Fruit fly (Drosophila melanogaster) whole organism, embryonic: ENCODE measurements around the gene Ugt49B2.

Source experiments
- Asciz ChIP-seq: fragments of 200-800 bp; sonication (Bioruptor generic); optimal IDR thresholded peaks from 2 replicates; lab custom pipeline; 2017; ENCODE audit warnings: missing biosample characterization, mild to moderate bottlenecking, missing genetic modification characterization, missing genetic modification reagents
- Atf3 ChIP-seq: fragments of 200-800 bp; sonication (Bioruptor generic); optimal IDR thresholded peaks from 3 replicates; lab custom pipeline; 2016; ENCODE audit warnings: missing biosample characterization, missing genetic modification characterization
- Bdp1 ChIP-seq: fragments of 200-800 bp; sonication (Bioruptor generic); optimal IDR thresholded peaks from 3 replicates; lab custom pipeline; 2016; ENCODE audit warnings: missing biosample characterization, missing genetic modification characterization
- CG10147 ChIP-seq: fragments of 200-800 bp; sonication (Bioruptor generic); optimal IDR thresholded peaks from 2 replicates; lab custom pipeline; 2019; ENCODE audit warnings: missing biosample characterization, mild to moderate bottlenecking, missing genetic modification characterization, moderate library complexity
- CG10462 ChIP-seq: fragments of 200-800 bp; sonication (Bioruptor generic); optimal IDR thresholded peaks from 2 replicates; lab custom pipeline; 2016; ENCODE audit warnings: missing biosample characterization, missing genetic modification characterization
- CG11504 ChIP-seq: fragments of 200-800 bp; sonication (Bioruptor generic); optimal IDR thresholded peaks from 3 replicates; lab custom pipeline; 2019; ENCODE audit warnings: missing biosample characterization, mild to moderate bottlenecking, missing genetic modification characterization, moderate library complexity
- CG11560 ChIP-seq: fragments of 200-800 bp; sonication (Bioruptor generic); IDR thresholded peaks from 3 replicates; pipeline ENCODE4 v1.3.6; 2022; ENCODE audit warnings: missing biosample characterization, missing genetic modification characterization
- CG12299 ChIP-seq: fragments of 200-800 bp; sonication (Bioruptor generic); optimal IDR thresholded peaks from 2 replicates; lab custom pipeline; 2018; ENCODE audit warnings: missing biosample characterization, mild to moderate bottlenecking, missing genetic modification characterization
- CG12769 ChIP-seq: fragments of 200-800 bp; sonication (Bioruptor generic); optimal IDR thresholded peaks from 2 replicates; lab custom pipeline; 2019; ENCODE audit warnings: missing biosample characterization, mild to moderate bottlenecking, missing genetic modification characterization, moderate library complexity
- CG15479 ChIP-seq: fragments of 200-800 bp; sonication (Bioruptor generic); optimal IDR thresholded peaks from 3 replicates; lab custom pipeline; 2019; ENCODE audit warnings: missing biosample characterization, mild to moderate bottlenecking, missing genetic modification characterization, moderate library complexity
- CG16779 ChIP-seq: fragments of 200-800 bp; sonication (Bioruptor generic); IDR thresholded peaks from 2 replicates; pipeline ENCODE4 v1.3.6; 2022; ENCODE audit warnings: missing biosample characterization, missing genetic modification characterization
- CG18599 ChIP-seq: fragments of 200-800 bp; sonication (Bioruptor generic); optimal IDR thresholded peaks from 3 replicates; lab custom pipeline; 2017; ENCODE audit warnings: missing biosample characterization, missing genetic modification characterization, mild to moderate bottlenecking, moderate library complexity, missing genetic modification reagents
- CG2199 ChIP-seq: fragments of 200-800 bp; sonication (Bioruptor generic); IDR thresholded peaks from 3 replicates; pipeline ENCODE4 v1.3.6; 2022; ENCODE audit warnings: missing biosample characterization, missing genetic modification characterization
- CG2875 ChIP-seq: fragments of 200-800 bp; sonication (Bioruptor generic); optimal IDR thresholded peaks from 2 replicates; lab custom pipeline; 2017; ENCODE audit warnings: missing biosample characterization, mild to moderate bottlenecking, missing genetic modification characterization, missing genetic modification reagents
- CG30403 ChIP-seq: fragments of 200-800 bp; sonication (Bioruptor generic); optimal IDR thresholded peaks from 3 replicates; lab custom pipeline; 2016; ENCODE audit warnings: missing biosample characterization, missing genetic modification characterization
- CG3065 ChIP-seq: fragments of 200-800 bp; sonication (Bioruptor generic); optimal IDR thresholded peaks from 2 replicates; lab custom pipeline; 2016; ENCODE audit warnings: missing biosample characterization, missing genetic modification characterization
- CG3281 ChIP-seq: fragments of 200-800 bp; sonication (Bioruptor generic); optimal IDR thresholded peaks from 3 replicates; lab custom pipeline; 2017; ENCODE audit warnings: missing biosample characterization, mild to moderate bottlenecking, missing genetic modification characterization
- CG3726 ChIP-seq: fragments of 200-800 bp; sonication (Bioruptor generic); IDR thresholded peaks from 3 replicates; pipeline ENCODE4, ENCODE4 v1.3.6; 2022; ENCODE audit warnings: missing biosample characterization, missing genetic modification characterization
- CG4360 ChIP-seq: fragments of 200-800 bp; sonication (Bioruptor generic); IDR thresholded peaks from 2 replicates; pipeline ENCODE4 v1.3.6; 2022; ENCODE audit warnings: missing biosample characterization, missing genetic modification characterization
- CG4424 ChIP-seq: fragments of 200-800 bp; sonication (Bioruptor generic); optimal IDR thresholded peaks from 3 replicates; lab custom pipeline; 2016; ENCODE audit warnings: missing biosample characterization, missing genetic modification characterization
- CG5245 ChIP-seq: fragments of 200-800 bp; sonication (Bioruptor generic); optimal IDR thresholded peaks from 3 replicates; lab custom pipeline; 2016; ENCODE audit warnings: missing biosample characterization, missing genetic modification characterization
- CG7987 ChIP-seq: fragments of 200-800 bp; sonication (Bioruptor generic); optimal IDR thresholded peaks from 2 replicates; lab custom pipeline; 2018; ENCODE audit warnings: missing biosample characterization, mild to moderate bottlenecking, missing genetic modification characterization, moderate library complexity
- CG8388 ChIP-seq: fragments of 200-800 bp; sonication (Bioruptor generic); optimal IDR thresholded peaks from 2 replicates; lab custom pipeline; 2019; ENCODE audit warnings: missing biosample characterization, mild to moderate bottlenecking, missing genetic modification characterization, moderate library complexity
- CG8924 ChIP-seq: fragments of 200-800 bp; optimal IDR thresholded peaks from 3 replicates; lab custom pipeline; 2019; ENCODE audit warnings: missing biosample characterization, mild to moderate bottlenecking, missing genetic modification characterization, moderate library complexity
- CrebB ChIP-seq: fragments of 200-800 bp; sonication (Bioruptor generic); optimal IDR thresholded peaks from 3 replicates; lab custom pipeline; 2018; ENCODE audit warnings: missing biosample characterization, mild to moderate bottlenecking, missing genetic modification characterization
- D19A ChIP-seq: fragments of 200-800 bp; optimal IDR thresholded peaks from 3 replicates; lab custom pipeline; 2019; ENCODE audit warnings: missing biosample characterization, mild to moderate bottlenecking, missing genetic modification characterization, moderate library complexity
- Doc3 ChIP-seq: fragments of 200-800 bp; sonication (Bioruptor generic); IDR thresholded peaks from 3 replicates; pipeline ENCODE4 v1.3.6; 2022; ENCODE audit warnings: missing biosample characterization, missing genetic modification characterization; ENCODE audit not compliant: partially characterized antibody
- ERR ChIP-seq: fragments of 200-800 bp; sonication (Bioruptor generic); optimal IDR thresholded peaks from 2 replicates; lab custom pipeline; 2016; ENCODE audit warnings: missing biosample characterization, missing genetic modification characterization
- HHEX ChIP-seq: fragments of 200-800 bp; sonication (Bioruptor generic); optimal IDR thresholded peaks from 3 replicates; lab custom pipeline; 2017; ENCODE audit warnings: missing biosample characterization, mild to moderate bottlenecking, missing genetic modification characterization, missing genetic modification reagents
- Mes4 ChIP-seq: fragments of 200-800 bp; sonication (Bioruptor generic); optimal IDR thresholded peaks from 2 replicates; lab custom pipeline; 2016; ENCODE audit warnings: missing biosample characterization, missing genetic modification characterization
- Nf-YA ChIP-seq: fragments of 200-800 bp; sonication (Bioruptor generic); IDR thresholded peaks from 2 replicates; pipeline ENCODE4 v1.3.6; 2022; ENCODE audit warnings: missing biosample characterization, missing genetic modification characterization
- Six4 ChIP-seq: fragments of 200-800 bp; sonication (Bioruptor generic); optimal IDR thresholded peaks from 2 replicates; lab custom pipeline; 2016; ENCODE audit warnings: missing biosample characterization, missing genetic modification characterization
- abd-A ChIP-seq: fragments of 200-800 bp; sonication (Bioruptor generic); optimal IDR thresholded peaks from 3 replicates; lab custom pipeline; 2019; ENCODE audit warnings: missing biosample characterization, mild to moderate bottlenecking, missing genetic modification characterization, moderate library complexity
- ato ChIP-seq: fragments of 200-800 bp; sonication (Bioruptor generic); IDR thresholded peaks from 2 replicates; pipeline ENCODE4 v1.3.6; 2022; ENCODE audit warnings: missing biosample characterization, missing genetic modification characterization; ENCODE audit not compliant: partially characterized antibody
- cwo ChIP-seq: fragments of 200-800 bp; sonication (Bioruptor generic); optimal IDR thresholded peaks from 3 replicates; lab custom pipeline; 2017; ENCODE audit warnings: missing biosample characterization, missing genetic modification characterization, mild to moderate bottlenecking, moderate library complexity, missing genetic modification reagents
- dimm ChIP-seq: fragments of 200-800 bp; sonication (Bioruptor generic); IDR thresholded peaks from 2 replicates; pipeline ENCODE4 v1.3.6; 2022; ENCODE audit warnings: missing biosample characterization, missing genetic modification characterization
- dm ChIP-seq: fragments of 200-800 bp; sonication (Bioruptor generic); optimal IDR thresholded peaks from 3 replicates; lab custom pipeline; 2016; ENCODE audit warnings: missing biosample characterization, missing genetic modification characterization
- dmrt99B ChIP-seq: fragments of 200-800 bp; sonication (Bioruptor generic); optimal IDR thresholded peaks from 2 replicates; lab custom pipeline; 2018; ENCODE audit warnings: missing biosample characterization, mild to moderate bottlenecking, missing genetic modification characterization, moderate library complexity
- dpn ChIP-seq, 2 experiments: fragments of 200-800 bp; sonication (Bioruptor generic); optimal IDR thresholded peaks; 3 replicates each; lab custom pipeline; 2016; ENCODE audit warnings: missing biosample characterization in 2 of 2, missing genetic modification characterization in 2 of 2
- fd64A ChIP-seq: fragments of 200-800 bp; sonication (Bioruptor generic); optimal IDR thresholded peaks from 3 replicates; lab custom pipeline; 2018; ENCODE audit warnings: missing biosample characterization, mild to moderate bottlenecking, missing genetic modification characterization
- grn ChIP-seq: fragments of 200-800 bp; sonication (Bioruptor generic); optimal IDR thresholded peaks from 3 replicates; lab custom pipeline; 2017; ENCODE audit warnings: missing biosample characterization, missing genetic modification characterization
- lilli ChIP-seq: fragments of 200-800 bp; sonication (Bioruptor generic); optimal IDR thresholded peaks from 3 replicates; lab custom pipeline; 2016; ENCODE audit warnings: missing biosample characterization, missing genetic modification characterization
- mam ChIP-seq: fragments of 200-800 bp; sonication (Bioruptor generic); optimal IDR thresholded peaks from 3 replicates; lab custom pipeline; 2016; ENCODE audit warnings: missing biosample characterization, missing genetic modification characterization
- pita ChIP-seq: fragments of 200-800 bp; sonication (Bioruptor generic); optimal IDR thresholded peaks from 2 replicates; lab custom pipeline; 2017; ENCODE audit warnings: missing biosample characterization, mild to moderate bottlenecking, missing genetic modification characterization
- sd ChIP-seq: fragments of 200-800 bp; sonication (Bioruptor generic); optimal IDR thresholded peaks from 3 replicates; lab custom pipeline; 2018; ENCODE audit warnings: missing biosample characterization, mild to moderate bottlenecking, missing genetic modification characterization, moderate library complexity
- slou ChIP-seq: fragments of 200-800 bp; sonication (Bioruptor generic); optimal IDR thresholded peaks from 3 replicates; lab custom pipeline; 2016; ENCODE audit warnings: missing biosample characterization, missing genetic modification characterization
- sug ChIP-seq: fragments of 200-800 bp; optimal IDR thresholded peaks from 2 replicates; lab custom pipeline; 2019; ENCODE audit warnings: missing biosample characterization, mild to moderate bottlenecking, missing genetic modification characterization, moderate library complexity
- twi ChIP-seq: fragments of 200-800 bp; optimal IDR thresholded peaks from 2 replicates; lab custom pipeline; 2019; ENCODE audit warnings: missing biosample characterization, mild to moderate bottlenecking, missing genetic modification characterization, moderate library complexity
- vnd ChIP-seq: fragments of 200-800 bp; sonication (Bioruptor generic); IDR thresholded peaks from 3 replicates; pipeline ENCODE4 v1.3.6; 2022; ENCODE audit warnings: missing biosample characterization, missing genetic modification characterization; ENCODE audit not compliant: partially characterized antibody

Gene Ugt49B2

dm6 chr3R:21373403-21374326 is 25.9 kb downstream of the Ugt49B2 start (continued):
- no peak for TF ChIP-seq pita
- TF ChIP-seq Asciz (GFP tag; lab: Kevin White, UChicago), result no peak
- TF ChIP-seq CG2875, result no peak
- no peak for TF ChIP-seq CG5245 (GFP tag; lab: Kevin White, UChicago)
- no peak for TF ChIP-seq CG12769
- no peak for TF ChIP-seq ERR (GFP tag; lab: Kevin White, UChicago)
- TF ChIP-seq CG4360 (GFP tag; lab: Robert Waterston, UW), result no peak
- no peak for TF ChIP-seq CG11560 (tag; lab: Robert Waterston, UW)
- TF ChIP-seq CG12299 (tag; lab: Kevin White, UChicago), result peak; percentile 21
- TF ChIP-seq sug (tag; lab: Kevin White, UChicago), result peak; percentile 70
- TF ChIP-seq dmrt99B (tag; lab: Kevin White, UChicago), result no peak
- TF ChIP-seq CG2199, result peak; percentile 92
- no peak for TF ChIP-seq abd-A (tag; lab: Kevin White, UChicago)
- no peak for TF ChIP-seq Nf-YA (GFP tag; lab: Robert Waterston, UW)
- TF ChIP-seq CG10462 (GFP tag; lab: Kevin White, UChicago), result no peak
- no peak for TF ChIP-seq CG15479 (GFP tag; lab: Kevin White, UChicago)
- no peak for TF ChIP-seq mam
- TF ChIP-seq twi (tag; lab: Kevin White, UChicago), result no peak
- no peak for TF ChIP-seq CG4424 (GFP tag; lab: Kevin White, UChicago)
- TF ChIP-seq CG16779 (GFP tag; lab: Robert Waterston, UW), result no peak
- TF ChIP-seq dm (GFP tag; lab: Kevin White, UChicago), result no peak
- TF ChIP-seq CG10147, result peak; percentile 8
- no peak for TF ChIP-seq D19A (tag; lab: Kevin White, UChicago)
- no peak for TF ChIP-seq cwo (GFP tag; lab: Kevin White, UChicago)
- TF ChIP-seq dpn (GFP tag; optimal IDR thresholded peaks at IDR 0.05; lab: Kevin White, UChicago), result peak in 1 of 2 experiments; percentile 1
- TF ChIP-seq CG18599 (GFP tag; lab: Kevin White, UChicago), result no peak
- peak; percentile 21 for TF ChIP-seq CG30403 (GFP tag; lab: Kevin White, UChicago)
- no peak for TF ChIP-seq Mes4 (GFP tag; lab: Kevin White, UChicago)
- peak; percentile 58 for TF ChIP-seq CG7987 (GFP tag; lab: Kevin White, UChicago)
- no peak for TF ChIP-seq CG8388
- no peak for TF ChIP-seq CrebB (tag; lab: Kevin White, UChicago)
- TF ChIP-seq CG3281 (GFP tag; lab: Kevin White, UChicago), result peak; percentile 72
- TF ChIP-seq lilli (GFP tag; lab: Kevin White, UChicago), result peak; percentile 2
- TF ChIP-seq grn (GFP tag; lab: Kevin White, UChicago), result no peak
- no peak for TF ChIP-seq CG3065 (GFP tag; lab: Kevin White, UChicago)
- peak; percentile 51; the same call in 1 of the 2 replicates for TF ChIP-seq ato (GFP tag; lab: Robert Waterston, UW)
- no peak for TF ChIP-seq Doc3 (GFP tag; lab: Robert Waterston, UW)
- no peak for TF ChIP-seq slou (GFP tag; lab: Kevin White, UChicago)
- no peak for TF ChIP-seq Bdp1 (GFP tag; lab: Kevin White, UChicago)
- TF ChIP-seq vnd, result no peak
- peak; percentile 32 for TF ChIP-seq CG8924 (tag; lab: Kevin White, UChicago)
- TF ChIP-seq Six4 (GFP tag; lab: Kevin White, UChicago), result no peak
- TF ChIP-seq CG11504 (tag; lab: Kevin White, UChicago), result no peak
- no peak for TF ChIP-seq dimm (GFP tag; lab: Robert Waterston, UW)
- no peak for TF ChIP-seq Atf3 (GFP tag; lab: Kevin White, UChicago)
- no peak for TF ChIP-seq CG3726 (GFP tag; lab: Robert Waterston, UW)
- TF ChIP-seq sd (tag; lab: Kevin White, UChicago), result no peak
- peak; percentile 7 for TF ChIP-seq HHEX (GFP tag; lab: Kevin White, UChicago)
- TF ChIP-seq fd64A (GFP tag; lab: Kevin White, UChicago), result no peak
